Fruit fly (Drosophila melanogaster) whole organism, wandering third instar larva: ENCODE data around the gene UBL3.

Experiments used
- Abd-B ChIP-seq: fragments of >200 bp; optimal IDR thresholded peaks from 2 replicates; lab custom pipeline; 2017; ENCODE audit warnings: missing biosample characterization, missing genetic modification characterization
- CG32264 ChIP-seq: fragments of 200-800 bp; sonication (Bioruptor generic); optimal IDR thresholded peaks from 2 replicates; lab custom pipeline; 2016; ENCODE audit warnings: missing biosample characterization, missing genetic modification characterization
- CG9705 ChIP-seq: fragments of 200-800 bp; sonication (Bioruptor generic); optimal IDR thresholded peaks from 2 replicates; lab custom pipeline; 2018; ENCODE audit warnings: missing biosample characterization, mild to moderate bottlenecking, missing genetic modification characterization
- CrebA ChIP-seq: fragments of 200-800 bp; sonication (Bioruptor generic); optimal IDR thresholded peaks from 2 replicates; lab custom pipeline; 2016; ENCODE audit warnings: missing biosample characterization, mild to moderate bottlenecking, missing genetic modification characterization, borderline replicate concordance
- Dfd ChIP-seq: fragments of >200 bp; optimal IDR thresholded peaks from 2 replicates; lab custom pipeline; 2017; ENCODE audit warnings: missing biosample characterization, missing genetic modification characterization
- Dif ChIP-seq: fragments of 200-275, 200-300 bp; sonication (Bioruptor generic); optimal IDR thresholded peaks from 2 replicates; lab custom pipeline; 2018; ENCODE audit warnings: missing biosample characterization, missing genetic modification characterization; ENCODE audit not compliant: partially characterized antibody
- GATAd ChIP-seq: sonication (Bioruptor generic); optimal IDR thresholded peaks from 2 replicates; lab custom pipeline; 2016; ENCODE audit warnings: missing biosample characterization, missing genetic modification characterization
- HLH106 ChIP-seq: fragments of 200-800 bp; optimal IDR thresholded peaks from 3 replicates; lab custom pipeline; 2019; ENCODE audit warnings: missing biosample characterization, mild to moderate bottlenecking, missing genetic modification characterization, moderate library complexity
- Hnf4 ChIP-seq: fragments of 200-800 bp; sonication (Bioruptor generic); optimal IDR thresholded peaks from 2 replicates; lab custom pipeline; 2016; ENCODE audit warnings: missing biosample characterization, mild to moderate bottlenecking, missing genetic modification characterization
- Hr78 ChIP-seq: fragments of >200 bp; optimal IDR thresholded peaks from 2 replicates; lab custom pipeline; 2017; ENCODE audit warnings: missing biosample characterization, missing genetic modification characterization
- Hr83 ChIP-seq: fragments of 200-300 bp; sonication (Bioruptor generic); optimal IDR thresholded peaks from 2 replicates; lab custom pipeline; 2016; ENCODE audit warnings: missing biosample characterization, mild to moderate bottlenecking, missing genetic modification characterization, moderate library complexity; ENCODE audit not compliant: poor library complexity, severe bottlenecking
- Jra ChIP-seq: sonication (Bioruptor generic); optimal IDR thresholded peaks from 2 replicates; lab custom pipeline; 2016; ENCODE audit warnings: missing biosample characterization, missing genetic modification characterization
- Mio ChIP-seq: sonication (Bioruptor generic); optimal IDR thresholded peaks from 2 replicates; lab custom pipeline; 2016; ENCODE audit warnings: missing biosample characterization, missing genetic modification characterization
- Myc ChIP-seq: fragments of >200 bp; optimal IDR thresholded peaks from 2 replicates; lab custom pipeline; 2017
- N ChIP-seq: fragments of >200 bp; optimal IDR thresholded peaks from 2 replicates; lab custom pipeline; 2018; ENCODE audit warnings: missing biosample characterization, missing external identifiers, missing genetic modification characterization
- OdsH ChIP-seq: fragments of 200-800 bp; sonication (Bioruptor generic); optimal IDR thresholded peaks from 2 replicates; lab custom pipeline; 2016; ENCODE audit warnings: missing biosample characterization, mild to moderate bottlenecking, missing genetic modification characterization
- Rel ChIP-seq, 2 experiments: fragments of 200-800 bp; sonication (Bioruptor generic) in 1 of 2; optimal IDR thresholded peaks; 2 replicates in 1 of 2; 3 replicates in 1 of 2; lab custom pipeline; 2016 to 2019; ENCODE audit warnings: mild to moderate bottlenecking in 2 of 2, missing biosample characterization in 2 of 2, missing genetic modification characterization in 2 of 2, moderate library complexity in 1 of 2
- Sp1 ChIP-seq: fragments of 200-800 bp; sonication (Bioruptor generic); optimal IDR thresholded peaks from 3 replicates; lab custom pipeline; 2019; ENCODE audit warnings: missing biosample characterization, mild to moderate bottlenecking, missing genetic modification characterization, moderate library complexity
- Vsx2 ChIP-seq: fragments of 200-300, 225-300 bp; sonication (Bioruptor generic); optimal IDR thresholded peaks from 2 replicates; lab custom pipeline; 2018; ENCODE audit warnings: missing biosample characterization, missing genetic modification characterization; ENCODE audit not compliant: partially characterized antibody
- brk ChIP-seq: fragments of 200-800 bp; sonication (Bioruptor generic); optimal IDR thresholded peaks from 2 replicates; lab custom pipeline; 2016; ENCODE audit warnings: missing biosample characterization, mild to moderate bottlenecking, missing genetic modification characterization
- dl ChIP-seq, 2 experiments: fragments of 175-275, 200-275 bp in 1 of 2; fragments of 200-275 bp in 1 of 2; sonication (Bioruptor generic); optimal IDR thresholded peaks; lab custom pipeline; 2018; ENCODE audit warnings: mild to moderate bottlenecking in 2 of 2, missing biosample characterization in 2 of 2, missing genetic modification characterization in 2 of 2, moderate library complexity in 2 of 2; ENCODE audit not compliant: partially characterized antibody in 2 of 2, insufficient read depth in 1 of 2
- dmrt93B ChIP-seq: fragments of 200-800 bp; sonication (Bioruptor generic); optimal IDR thresholded peaks from 2 replicates; lab custom pipeline; 2018; ENCODE audit warnings: missing biosample characterization, mild to moderate bottlenecking, missing genetic modification characterization
- ey ChIP-seq: fragments of 200-800 bp; sonication (Bioruptor generic); optimal IDR thresholded peaks from 2 replicates; lab custom pipeline; 2016; ENCODE audit warnings: missing biosample characterization, missing genetic modification characterization
- foxo ChIP-seq, 2 experiments: fragments of 200-800 bp; sonication (Bioruptor generic); optimal IDR thresholded peaks; 2 replicates in 1 of 2; 3 replicates in 1 of 2; lab custom pipeline; 2016 to 2017; ENCODE audit warnings: missing biosample characterization in 2 of 2, missing genetic modification characterization in 2 of 2
- fru ChIP-seq: fragments of 200-800 bp; sonication (Bioruptor generic); optimal IDR thresholded peaks from 3 replicates; lab custom pipeline; 2016; ENCODE audit warnings: missing biosample characterization, mild to moderate bottlenecking, missing genetic modification characterization
- h ChIP-seq: fragments of 200-800 bp; sonication (Bioruptor generic); optimal IDR thresholded peaks from 3 replicates; lab custom pipeline; 2016; ENCODE audit warnings: missing biosample characterization, mild to moderate bottlenecking, missing genetic modification characterization
- jim ChIP-seq: fragments of 175-275, 200-325 bp; sonication (Bioruptor generic); optimal IDR thresholded peaks from 2 replicates; lab custom pipeline; 2016; ENCODE audit warnings: missing biosample characterization, mild to moderate bottlenecking, missing genetic modification characterization
- lola ChIP-seq: fragments of >200 bp; optimal IDR thresholded peaks from 2 replicates; lab custom pipeline; 2017; ENCODE audit warnings: missing biosample characterization, missing genetic modification characterization
- pan ChIP-seq: fragments of >200 bp; optimal IDR thresholded peaks from 2 replicates; lab custom pipeline; 2017
- psq ChIP-seq: fragments of 200-800 bp; sonication (Bioruptor generic); optimal IDR thresholded peaks from 3 replicates; lab custom pipeline; 2017; ENCODE audit warnings: missing biosample characterization, mild to moderate bottlenecking, missing genetic modification characterization, moderate library complexity
- rgr ChIP-seq: fragments of 200-800 bp; sonication (Bioruptor generic); optimal IDR thresholded peaks from 3 replicates; lab custom pipeline; 2016; ENCODE audit warnings: missing biosample characterization, mild to moderate bottlenecking, missing genetic modification characterization
- sage ChIP-seq: fragments of 200-800 bp; sonication (Bioruptor generic); optimal IDR thresholded peaks from 2 replicates; lab custom pipeline; 2016; ENCODE audit warnings: missing biosample characterization, mild to moderate bottlenecking, missing genetic modification characterization
- sv ChIP-seq: fragments of 200-800 bp; sonication (Bioruptor generic); optimal IDR thresholded peaks from 3 replicates; lab custom pipeline; 2016; ENCODE audit warnings: missing biosample characterization, missing genetic modification characterization
- tai ChIP-seq: sonication (Bioruptor generic); optimal IDR thresholded peaks from 2 replicates; lab custom pipeline; 2016; ENCODE audit warnings: missing biosample characterization, missing genetic modification characterization
- usp ChIP-seq: fragments of >200 bp; optimal IDR thresholded peaks from 2 replicates; lab custom pipeline; 2017; ENCODE audit warnings: missing biosample characterization, missing genetic modification characterization
- woc ChIP-seq: sonication (Bioruptor generic); optimal IDR thresholded peaks from 2 replicates; lab custom pipeline; 2016; ENCODE audit warnings: missing biosample characterization, mild to moderate bottlenecking, missing genetic modification characterization

Gene UBL3

DNA sequence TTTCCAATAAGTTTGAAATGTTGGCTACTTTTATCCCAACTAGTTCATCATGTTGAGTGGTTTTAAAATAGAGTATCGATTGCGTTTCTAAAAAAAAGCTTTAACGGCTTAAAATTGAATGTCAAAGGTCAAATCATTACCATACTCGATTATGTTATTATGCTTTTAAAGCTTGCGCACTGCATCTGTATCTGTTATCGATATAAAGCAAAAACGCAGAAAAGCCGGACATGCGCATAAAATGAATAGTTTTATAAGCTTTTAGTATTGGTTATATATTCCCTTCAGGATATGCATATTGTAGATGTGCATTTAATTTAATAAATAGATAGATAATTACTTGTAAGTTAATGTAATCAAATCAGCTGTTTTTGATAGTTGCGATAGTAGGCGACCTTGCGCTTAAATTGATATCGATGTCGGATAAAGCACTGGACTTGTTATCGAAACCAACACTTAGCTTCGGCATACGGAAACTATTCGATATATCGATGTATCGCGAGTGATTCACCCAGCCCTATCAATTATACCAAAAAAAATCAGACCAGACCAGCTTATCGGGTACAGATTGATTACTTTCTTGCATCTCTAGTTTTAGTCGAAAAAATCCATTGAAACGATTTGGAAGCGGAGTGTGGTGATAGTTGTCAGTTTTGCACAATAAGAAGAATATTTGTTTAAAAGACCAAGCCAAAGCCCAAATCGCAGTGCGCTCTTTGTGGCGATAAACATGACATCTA lies 38.8 kb upstream of the UBL3 start, which contains the start of gene shi:
TSS of gene shi (plus strand) at position 511 of the 740 bp plus-strand sequence.
- TF ChIP-seq Jra (GFP tag; lab: Kevin White, UChicago) (peak; percentile 68), woc (GFP tag; lab: Kevin White, UChicago) (peak; percentile 23), fru (GFP tag; lab: Kevin White, UChicago) (peak; percentile 48), ey (no peak), lola (GFP tag; lab: Kevin White, UChicago) (no peak), sv (GFP tag; lab: Kevin White, UChicago) (no peak), Hr78 (GFP tag; lab: Kevin White, UChicago) (no peak), Sp1 (GFP tag; lab: Kevin White, UChicago) (no peak), Hnf4 (GFP tag; lab: Kevin White, UChicago) (peak; percentile 4), brk (peak; percentile 27)
- TF ChIP-seq, all 38 proteins: peak for 5

dm6 chrX:15889780-15890608 lies 37.0 kb upstream of the UBL3 start, which contains the start of the genes MSBP and CG15916:
TSS of gene MSBP (minus strand) at chrX:15890109.
TSS of gene CG15916 (plus strand) at chrX:15890589.
- TF ChIP-seq Hnf4 (GFP tag; lab: Kevin White, UChicago) (peak; percentile 17), Vsx2 (GFP tag; lab: Kevin White, UChicago) (no peak), CG32264 (GFP tag; lab: Kevin White, UChicago) (no peak), woc (GFP tag; lab: Kevin White, UChicago) (peak; percentile 41), pan (lab: Kevin White, UChicago) (no peak), foxo (GFP tag; optimal IDR thresholded peaks at IDR 0.05; lab: Kevin White, UChicago) (peak in 1 of 2 experiments; percentile 29), rgr (GFP tag; lab: Kevin White, UChicago) (peak; percentile 30), ey (peak; percentile 1), psq (GFP tag; lab: Kevin White, UChicago) (peak; percentile 12), Sp1 (GFP tag; lab: Kevin White, UChicago) (peak; percentile 29), Jra (GFP tag; lab: Kevin White, UChicago) (no peak), tai (GFP tag; lab: Kevin White, UChicago) (no peak), N (GFP tag; lab: Kevin White, UChicago) (peak; percentile 74), Myc (no peak), usp (GFP tag; lab: Kevin White, UChicago) (no peak), HLH106 (tag; lab: Kevin White, UChicago) (peak; percentile 51), sage (GFP tag; lab: Kevin White, UChicago) (no peak), dmrt93B (GFP tag; lab: Kevin White, UChicago) (no peak), Rel (GFP tag; optimal IDR thresholded peaks at IDR 0.05; lab: Kevin White, UChicago) (no peak), Rel (tag; optimal IDR thresholded peaks at IDR 0.05; lab: Kevin White, UChicago) (no peak), Hr78 (GFP tag; lab: Kevin White, UChicago) (no peak), fru (GFP tag; lab: Kevin White, UChicago) (peak; percentile 2)

- TF ChIP-seq h (GFP tag; lab: Kevin White, UChicago) (no peak), GATAd (GFP tag; lab: Kevin White, UChicago) (no peak), dl (GFP tag; optimal IDR thresholded peaks at IDR 0.05; lab: Kevin White, UChicago; ENCODE audit: insufficient read depth in 1 of 2, partially characterized antibody in 2 of 2) (no peak), CG32264 (GFP tag; lab: Kevin White, UChicago) (no peak), brk (no peak), CG9705 (GFP tag; lab: Kevin White, UChicago) (no peak), Myc (no peak), Mio (GFP tag; lab: Kevin White, UChicago) (no peak), fru (GFP tag; lab: Kevin White, UChicago) (no peak)
- TF ChIP-seq, all 38 proteins: peak for 0
Observed at dm6 chrX:15888763-15889162, 35.8 kb upstream of the UBL3 start.

dm6 chrX:15887247-15887616 lies 34.3 kb upstream of the UBL3 start, which contains the start of gene tay:
TSS of gene tay (minus strand) at chrX:15887311.
- no peak for TF ChIP-seq GATAd (GFP tag; lab: Kevin White, UChicago)
- no peak for TF ChIP-seq brk
- no peak for TF ChIP-seq Rel (GFP tag; optimal IDR thresholded peaks at IDR 0.05; lab: Kevin White, UChicago)
- peak; percentile 44 for TF ChIP-seq Rel (tag; optimal IDR thresholded peaks at IDR 0.05; lab: Kevin White, UChicago)
- no peak for TF ChIP-seq Dfd (GFP tag; lab: Kevin White, UChicago)
- peak; percentile 15 for TF ChIP-seq rgr (GFP tag; lab: Kevin White, UChicago)
- TF ChIP-seq OdsH = no peak
- TF ChIP-seq fru (GFP tag; lab: Kevin White, UChicago) = no peak
- no peak for TF ChIP-seq HLH106 (tag; lab: Kevin White, UChicago)
- TF ChIP-seq Myc = peak; percentile 18
- TF ChIP-seq Abd-B = no peak
- TF ChIP-seq jim (GFP tag; lab: Kevin White, UChicago) = no peak
- TF ChIP-seq foxo (GFP tag; optimal IDR thresholded peaks at IDR 0.05; lab: Kevin White, UChicago) = no peak
- TF ChIP-seq usp (GFP tag; lab: Kevin White, UChicago) = no peak
- no peak for TF ChIP-seq woc (GFP tag; lab: Kevin White, UChicago)
- no peak for TF ChIP-seq Dif (GFP tag; lab: Kevin White, UChicago)
- TF ChIP-seq lola (GFP tag; lab: Kevin White, UChicago) = no peak
- no peak for TF ChIP-seq sv (GFP tag; lab: Kevin White, UChicago)
- no peak for TF ChIP-seq CrebA (GFP tag; lab: Kevin White, UChicago)
- peak; percentile 4 for TF ChIP-seq Hr83 (GFP tag; lab: Kevin White, UChicago)
- TF ChIP-seq Vsx2 (GFP tag; lab: Kevin White, UChicago) = no peak
- TF ChIP-seq Jra (GFP tag; lab: Kevin White, UChicago) = no peak
- TF ChIP-seq psq (GFP tag; lab: Kevin White, UChicago) = no peak
- TF ChIP-seq CG32264 (GFP tag; lab: Kevin White, UChicago) = no peak
